Worm (Caenorhabditis elegans) whole organism, early embryonic: ENCODE measurements around the gene F53E4.1.

ENCODE experiments used
- aly-1 ChIP-seq: sonication (generic microtip); optimal IDR thresholded peaks from 2 replicates; lab custom pipeline; 2016; ENCODE audit warnings: missing genetic modification characterization, missing compliant biosample characterization
- ama-1 ChIP-seq: fragments of 150-350 bp; optimal IDR thresholded peaks from 2 replicates; lab custom pipeline; 2014
- sea-1 ChIP-seq: fragments of 200-800 bp; sonication (Bioruptor generic); conservative IDR thresholded peaks from 2 replicates; pipeline ENCODE4 v1.3.6; 2022; ENCODE audit warnings: missing genetic modification characterization, missing compliant biosample characterization

DNA sequence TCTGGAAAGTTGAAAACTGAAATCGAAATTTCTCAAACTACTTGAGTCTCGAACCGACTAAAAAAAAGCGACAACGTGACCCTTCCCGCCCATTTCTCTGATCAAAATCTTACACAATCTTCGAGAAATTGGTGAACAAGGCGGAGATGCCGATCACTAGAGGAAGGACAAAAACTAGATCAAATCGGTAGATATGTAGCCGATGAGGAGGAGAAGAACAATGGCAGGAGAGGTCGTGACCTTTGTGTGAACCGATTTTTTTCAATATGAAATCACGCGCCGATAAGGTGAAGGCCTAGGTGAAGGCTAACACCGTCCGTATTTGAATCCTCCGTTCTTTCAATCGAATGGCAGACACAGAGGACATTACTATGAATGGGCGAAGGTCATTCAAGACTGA is 7.1 kb downstream of the F53E4.1 start:
- no peak for TF ChIP-seq sea-1 (GFP tag; lab: Robert Waterston, UW)
- TF ChIP-seq ama-1 (lab: Kevin White, UChicago), result no peak
- no peak for TF ChIP-seq aly-1 (tag; lab: Kevin White, UChicago)
